Worm (Caenorhabditis elegans) whole organism, L4 larva: ENCODE data around the gene Y43C5A.2.

Source experiments
- F37D6.2 ChIP-seq: sonication (generic microtip); optimal IDR thresholded peaks from 2 replicates; lab custom pipeline; 2016; ENCODE audit warnings: mild to moderate bottlenecking, missing genetic modification characterization, missing compliant biosample characterization
- T20F7.1 ChIP-seq: fragments of 200-800 bp; sonication (Bioruptor generic); optimal IDR thresholded peaks from 2 replicates; lab custom pipeline; 2018; ENCODE audit warnings: mild to moderate bottlenecking, missing genetic modification characterization, missing compliant biosample characterization
- Y48G9A.11 ChIP-seq: fragments of 200-800 bp; sonication (Bioruptor generic); IDR thresholded peaks from 2 replicates; pipeline ENCODE4 v1.3.6; 2022; ENCODE audit warnings: missing genetic modification reagents, missing genetic modification characterization, missing compliant biosample characterization
- Y5F2A.4 ChIP-seq: fragments of 200-800 bp; sonication (Bioruptor generic); optimal IDR thresholded peaks from 2 replicates; lab custom pipeline; 2018; ENCODE audit warnings: mild to moderate bottlenecking, missing genetic modification characterization, missing compliant biosample characterization
- ZK337.2 ChIP-seq: fragments of 200-800 bp; sonication (Bioruptor generic); IDR thresholded peaks from 2 replicates; pipeline ENCODE4 v1.3.6; 2022; ENCODE audit warnings: missing genetic modification reagents, missing genetic modification characterization, missing compliant biosample characterization
- aly-2 ChIP-seq: sonication (generic microtip); optimal IDR thresholded peaks from 2 replicates; lab custom pipeline; 2018; ENCODE audit warnings: missing biosample characterization, missing genetic modification characterization
- arid-1 ChIP-seq: fragments of 200-800 bp; sonication (Bioruptor generic); conservative IDR thresholded peaks from 2 replicates; pipeline ENCODE4 v1.3.6; 2022; ENCODE audit warnings: missing genetic modification reagents, missing genetic modification characterization, missing compliant biosample characterization
- attf-4 ChIP-seq: sonication (generic microtip); optimal IDR thresholded peaks from 3 replicates; lab custom pipeline; 2017; ENCODE audit warnings: missing biosample characterization, missing genetic modification characterization
- ceh-44 ChIP-seq: fragments of 200-800 bp; sonication (Bioruptor generic); IDR thresholded peaks from 2 replicates; pipeline ENCODE4 v1.3.6; 2022; ENCODE audit warnings: missing genetic modification reagents, missing genetic modification characterization, missing compliant biosample characterization
- daf-12 ChIP-seq: fragments of 150-350 bp; optimal IDR thresholded peaks from 2 replicates; lab custom pipeline; 2014; ENCODE audit warnings: missing biosample characterization, missing genetic modification reagents, missing genetic modification characterization
- daf-16 ChIP-seq, 3 experiments: sonication (generic microtip); optimal IDR thresholded peaks; 2 replicates each; lab custom pipeline; 2016 to 2017; ENCODE audit warnings: missing genetic modification characterization in 3 of 3, missing genetic modification reagents in 3 of 3, mild to moderate bottlenecking in 2 of 3, missing compliant biosample characterization in 2 of 3, missing biosample characterization in 1 of 3, moderate library complexity in 1 of 3
- dmd-6 ChIP-seq: fragments of 200-800 bp; sonication (Bioruptor generic); IDR thresholded peaks from 2 replicates; pipeline ENCODE4 v1.3.6; 2022; ENCODE audit warnings: missing genetic modification reagents, missing genetic modification characterization, missing compliant biosample characterization
- dpl-1 ChIP-seq: fragments of 150-350 bp; optimal IDR thresholded peaks from 2 replicates; lab custom pipeline; 2014; ENCODE audit warnings: missing biosample characterization, missing genetic modification reagents, missing genetic modification characterization
- egl-27 ChIP-seq: sonication (generic microtip); optimal IDR thresholded peaks from 3 replicates; lab custom pipeline; 2017; ENCODE audit warnings: missing biosample characterization, missing genetic modification reagents, missing genetic modification characterization
- hlh-11 ChIP-seq: fragments of 200-800 bp; sonication (Bioruptor generic); optimal IDR thresholded peaks from 2 replicates; lab custom pipeline; 2018; ENCODE audit warnings: mild to moderate bottlenecking, missing genetic modification characterization, missing compliant biosample characterization
- hmg-1.1 ChIP-seq: fragments of 200-800 bp; sonication (Bioruptor generic); IDR thresholded peaks from 2 replicates; pipeline ENCODE4 v1.3.6; 2022; ENCODE audit warnings: missing genetic modification reagents, missing genetic modification characterization, missing compliant biosample characterization
- jun-1 ChIP-seq: fragments of 150-350 bp; optimal IDR thresholded peaks from 2 replicates; lab custom pipeline; 2014; ENCODE audit warnings: missing biosample characterization, missing genetic modification reagents, missing genetic modification characterization
- lin-15B ChIP-seq: fragments of 150-350 bp; sonication (generic microtip); optimal IDR thresholded peaks from 3 replicates; lab custom pipeline; 2014; ENCODE audit warnings: missing biosample characterization, missing genetic modification characterization
- lin-29 ChIP-seq: fragments of 200-800 bp; sonication (Bioruptor generic); IDR thresholded peaks from 2 replicates; pipeline ENCODE4 v1.3.6; 2022; ENCODE audit warnings: missing genetic modification reagents, missing genetic modification characterization, missing compliant biosample characterization
- lir-3 ChIP-seq: sonication (generic microtip); optimal IDR thresholded peaks from 2 replicates; lab custom pipeline; 2016; ENCODE audit warnings: mild to moderate bottlenecking, missing genetic modification characterization, missing compliant biosample characterization
- madf-9 ChIP-seq: fragments of 200-800 bp; sonication (Bioruptor generic); conservative IDR thresholded peaks from 2 replicates; pipeline ENCODE4 v1.3.6; 2022; ENCODE audit warnings: missing genetic modification reagents, missing genetic modification characterization, missing compliant biosample characterization
- mxl-2 ChIP-seq: fragments of 200-800 bp; sonication (Bioruptor generic); conservative IDR thresholded peaks from 2 replicates; pipeline ENCODE4 v1.3.6; 2022; ENCODE audit warnings: missing genetic modification reagents, missing genetic modification characterization, missing compliant biosample characterization
- nhr-10 ChIP-seq: fragments of 150-350 bp; optimal IDR thresholded peaks from 2 replicates; lab custom pipeline; 2014; ENCODE audit warnings: missing biosample characterization, missing genetic modification characterization
- nhr-102 ChIP-seq: sonication (generic microtip); optimal IDR thresholded peaks from 2 replicates; lab custom pipeline; 2016; ENCODE audit warnings: mild to moderate bottlenecking, missing genetic modification characterization, moderate library complexity, missing compliant biosample characterization
- nhr-237 ChIP-seq: sonication (generic microtip); optimal IDR thresholded peaks from 2 replicates; lab custom pipeline; 2017; ENCODE audit warnings: missing biosample characterization, missing genetic modification characterization
- nhr-28 ChIP-seq: fragments of 150-350 bp; optimal IDR thresholded peaks from 2 replicates; lab custom pipeline; 2014; ENCODE audit warnings: missing biosample characterization, missing genetic modification characterization
- nhr-42 ChIP-seq: fragments of 200-800 bp; sonication (Bioruptor generic); IDR thresholded peaks from 2 replicates; pipeline ENCODE4 v1.3.6; 2022; ENCODE audit warnings: missing genetic modification characterization, missing compliant biosample characterization
- nhr-48 ChIP-seq: sonication (generic microtip); optimal IDR thresholded peaks from 2 replicates; lab custom pipeline; 2016; ENCODE audit warnings: mild to moderate bottlenecking, missing genetic modification characterization, missing compliant biosample characterization
- nhr-6 ChIP-seq: fragments of 150-350 bp; optimal IDR thresholded peaks from 2 replicates; lab custom pipeline; 2014; ENCODE audit warnings: missing biosample characterization, missing genetic modification characterization
- nhr-76 ChIP-seq: fragments of 150-350 bp; optimal IDR thresholded peaks from 2 replicates; lab custom pipeline; 2014; ENCODE audit warnings: missing biosample characterization, missing genetic modification characterization
- pha-4 ChIP-seq, 2 experiments: fragments of 150-350 bp in 1 of 2; fragments of 200-800 bp in 1 of 2; sonication (Bioruptor generic) in 1 of 2; IDR thresholded peaks in 1 of 2; optimal IDR thresholded peaks in 1 of 2; 2 replicates each; pipeline versions ENCODE4 v1.3.6 to Lab custom; 2014 to 2022; ENCODE audit warnings: missing genetic modification characterization in 2 of 2, missing genetic modification reagents in 2 of 2, missing biosample characterization in 1 of 2, missing compliant biosample characterization in 1 of 2
- pqm-1 ChIP-seq: sonication (generic microtip); optimal IDR thresholded peaks from 2 replicates; lab custom pipeline; 2017; ENCODE audit warnings: missing biosample characterization, missing genetic modification characterization
- rbr-2 ChIP-seq: sonication (generic microtip); optimal IDR thresholded peaks from 2 replicates; lab custom pipeline; 2016; ENCODE audit warnings: missing genotype, missing genetic modification characterization, missing compliant biosample characterization
- saeg-2 ChIP-seq: fragments of 200-800 bp; sonication (Bioruptor generic); IDR thresholded peaks from 2 replicates; pipeline ENCODE4 v1.3.6; 2022; ENCODE audit warnings: missing genetic modification reagents, missing genetic modification characterization, missing compliant biosample characterization
- set-16 ChIP-seq: fragments of 200-800 bp; sonication (Bioruptor generic); IDR thresholded peaks from 2 replicates; pipeline ENCODE4 v1.3.6; 2022; ENCODE audit warnings: missing genetic modification reagents, missing genetic modification characterization, missing compliant biosample characterization
- skn-1 ChIP-seq: fragments of 150-350 bp; optimal IDR thresholded peaks from 2 replicates; lab custom pipeline; 2014; ENCODE audit warnings: missing biosample characterization, missing genetic modification characterization
- snpc-1.2 ChIP-seq: fragments of 200-800 bp; sonication (Bioruptor generic); IDR thresholded peaks from 2 replicates; pipeline ENCODE4 v1.3.6; 2022; ENCODE audit warnings: missing genetic modification reagents, missing genetic modification characterization, missing compliant biosample characterization
- snpc-4 ChIP-seq: fragments of 150-350 bp; optimal IDR thresholded peaks from 2 replicates; lab custom pipeline; 2014; ENCODE audit warnings: missing biosample characterization, missing genetic modification characterization
- spr-1 ChIP-seq: sonication (generic microtip); optimal IDR thresholded peaks from 2 replicates; lab custom pipeline; 2016; ENCODE audit warnings: mild to moderate bottlenecking, missing genetic modification characterization, missing compliant biosample characterization
- tag-97 ChIP-seq: fragments of 200-800 bp; sonication (Bioruptor generic); IDR thresholded peaks from 2 replicates; pipeline ENCODE4 v1.3.6; 2022; ENCODE audit warnings: missing genetic modification characterization, missing compliant biosample characterization
- unc-39 ChIP-seq: sonication (generic microtip); optimal IDR thresholded peaks from 2 replicates; lab custom pipeline; 2017; ENCODE audit warnings: missing biosample characterization, missing genetic modification characterization
- unc-62 ChIP-seq, 3 experiments: fragments of 150-350 bp in 1 of 3; sonication (generic microtip); optimal IDR thresholded peaks in 2 of 3; peaks in 1 of 3; 1 replicate in 1 of 3; 2 replicates in 2 of 3; lab custom pipeline; 2014 to 2017; ENCODE audit warnings: missing biosample characterization in 3 of 3, missing genetic modification characterization in 3 of 3, missing genetic modification reagents in 3 of 3, missing genotype in 1 of 3
- zag-1 ChIP-seq: fragments of 150-350 bp; optimal IDR thresholded peaks from 2 replicates; lab custom pipeline; 2014; ENCODE audit warnings: missing biosample characterization, missing genetic modification characterization
- zfp-3 ChIP-seq: fragments of 200-800 bp; sonication (Bioruptor generic); conservative IDR thresholded peaks from 2 replicates; pipeline ENCODE4 v1.3.6; 2022; ENCODE audit warnings: missing genetic modification reagents, missing genetic modification characterization, missing compliant biosample characterization
- zip-2 ChIP-seq: fragments of 150-350 bp; optimal IDR thresholded peaks from 2 replicates; lab custom pipeline; 2014; ENCODE audit warnings: missing biosample characterization, missing genetic modification characterization

Gene Y43C5A.2

ce11 chrIV:10243276-10243675 lies 26.4 kb upstream of the Y43C5A.2 start, which contains the start of gene tkt-1 (continued):
- no peak for TF ChIP-seq dpl-1
- no peak for TF ChIP-seq lin-29
- no peak for TF ChIP-seq aly-2
- no peak for TF ChIP-seq unc-62 (GFP tag; optimal IDR thresholded peaks at IDR 0.05 in 1 of 2; lab: Kevin White, UChicago)
- no peak for TF ChIP-seq unc-62 (tag; optimal IDR thresholded peaks at IDR 0.05; lab: Kevin White, UChicago)
- TF ChIP-seq nhr-10 (tag; lab: Kevin White, UChicago) = peak; percentile 36
- TF ChIP-seq hmg-1.1 = no peak
- no peak for TF ChIP-seq snpc-4 (tag; lab: Kevin White, UChicago)
- no peak for TF ChIP-seq Y48G9A.11 (GFP tag; lab: Robert Waterston, UW)
- no peak for TF ChIP-seq spr-1 (tag; lab: Kevin White, UChicago)
- no peak for TF ChIP-seq rbr-2 (tag; lab: Kevin White, UChicago)
- TF ChIP-seq Y5F2A.4 = no peak
- TF ChIP-seq ZK337.2 (GFP tag; lab: Robert Waterston, UW) = no peak
- TF ChIP-seq pqm-1 = peak; percentile 71
- TF ChIP-seq madf-9 = no peak
- peak; percentile 14 for TF ChIP-seq T20F7.1 (GFP tag; lab: Kevin White, UChicago)
- peak; percentile 25 for TF ChIP-seq nhr-48 (tag; lab: Kevin White, UChicago)
- TF ChIP-seq zag-1 (tag; lab: Kevin White, UChicago) = no peak
- TF ChIP-seq arid-1 (GFP tag; lab: Robert Waterston, UW) = no peak
- peak; percentile 72 for TF ChIP-seq dmd-6
- no peak for TF ChIP-seq ceh-44 (GFP tag; lab: Robert Waterston, UW)
- TF ChIP-seq tag-97 (GFP tag; lab: Robert Waterston, UW) = no peak
- TF ChIP-seq nhr-6 (tag; lab: Kevin White, UChicago) = no peak
- no peak for TF ChIP-seq unc-39
- no peak for TF ChIP-seq egl-27 (tag; lab: Kevin White, UChicago)
- no peak for TF ChIP-seq nhr-76
- no peak for TF ChIP-seq F37D6.2
- no peak for TF ChIP-seq snpc-1.2 (GFP tag; lab: Robert Waterston, UW)
- no peak for TF ChIP-seq daf-16 (GFP tag; optimal IDR thresholded peaks at IDR 0.05; lab: Kevin White, UChicago)
- peak; percentile 94 for TF ChIP-seq daf-16 (tag; optimal IDR thresholded peaks at IDR 0.05; lab: Kevin White, UChicago)
- no peak for TF ChIP-seq lin-15B (tag; lab: Kevin White, UChicago)
- TF ChIP-seq attf-4 (tag; lab: Kevin White, UChicago) = no peak
- TF ChIP-seq jun-1 (tag; lab: Kevin White, UChicago) = no peak
- TF ChIP-seq nhr-237 = no peak
- TF ChIP-seq nhr-28 (tag; lab: Kevin White, UChicago) = peak; percentile 67
- no peak for TF ChIP-seq lir-3 (tag; lab: Kevin White, UChicago)
- TF ChIP-seq skn-1 (tag; lab: Kevin White, UChicago) = no peak
- TF ChIP-seq saeg-2 (GFP tag; lab: Robert Waterston, UW) = no peak
- TF ChIP-seq nhr-102 (tag; lab: Kevin White, UChicago) = no peak
- TF ChIP-seq pha-4 (GFP tag; IDR thresholded peaks at IDR 0.05; lab: Robert Waterston, UW) = no peak
- no peak for TF ChIP-seq pha-4 (tag; optimal IDR thresholded peaks at IDR 0.05; lab: Kevin White, UChicago)
- TF ChIP-seq hlh-11 = peak; percentile 49
- no peak for TF ChIP-seq mxl-2 (GFP tag; lab: Robert Waterston, UW)
- TF ChIP-seq nhr-42 (GFP tag; lab: Robert Waterston, UW) = no peak
- no peak for TF ChIP-seq zfp-3 (GFP tag; lab: Robert Waterston, UW)
- TF ChIP-seq set-16 (GFP tag; lab: Robert Waterston, UW) = no peak
- no peak for TF ChIP-seq daf-12 (tag; lab: Kevin White, UChicago)
- no peak for TF ChIP-seq zip-2 (tag; lab: Kevin White, UChicago)
